Worm (Caenorhabditis elegans) whole organism, L3 larva: ENCODE results near the gene chtb-3.

Experiments
- ama-1 ChIP-seq: fragments of 150-350 bp; optimal IDR thresholded peaks from 2 replicates; lab custom pipeline; 2018
- ceh-16 ChIP-seq: sonication (generic microtip); optimal IDR thresholded peaks from 2 replicates; lab custom pipeline; 2017; ENCODE audit warnings: missing biosample characterization, missing genetic modification characterization
- ceh-28 ChIP-seq: fragments of 150-350 bp; optimal IDR thresholded peaks from 2 replicates; lab custom pipeline; 2014; ENCODE audit warnings: missing biosample characterization, missing genetic modification reagents, missing genetic modification characterization
- ceh-82 ChIP-seq: fragments of 150-350 bp; optimal IDR thresholded peaks from 2 replicates; lab custom pipeline; 2014; ENCODE audit warnings: missing biosample characterization, missing genetic modification characterization
- ceh-9 ChIP-seq: sonication (generic microtip); optimal IDR thresholded peaks from 2 replicates; lab custom pipeline; 2018; ENCODE audit warnings: missing biosample characterization, missing genetic modification characterization
- egl-27 ChIP-seq: sonication (generic microtip); optimal IDR thresholded peaks from 4 replicates; lab custom pipeline; 2017; ENCODE audit warnings: missing biosample characterization, missing genetic modification reagents, missing genetic modification characterization
- egl-5 ChIP-seq: fragments of 150-350 bp; optimal IDR thresholded peaks from 2 replicates; lab custom pipeline; 2017; ENCODE audit warnings: missing biosample characterization, missing genetic modification reagents, missing genetic modification characterization, inconsistent platforms
- elt-2 ChIP-seq: sonication (generic microtip); optimal IDR thresholded peaks from 2 replicates; lab custom pipeline; 2016; ENCODE audit warnings: missing genetic modification reagents, mild to moderate bottlenecking, missing genetic modification characterization, missing compliant biosample characterization
- elt-3 ChIP-seq, 3 experiments: fragments of 150-350 bp in 1 of 3; sonication (generic microtip) in 2 of 3; optimal IDR thresholded peaks; 2 replicates in 2 of 3; 4 replicates in 1 of 3; lab custom pipeline; 2014 to 2017; ENCODE audit warnings: missing biosample characterization in 3 of 3, missing genetic modification characterization in 3 of 3
- eor-1 ChIP-seq, 2 experiments: fragments of 150-350 bp; optimal IDR thresholded peaks; 2 replicates each; lab custom pipeline; 2014 to 2018; ENCODE audit warnings: missing biosample characterization in 2 of 2, missing genetic modification characterization in 2 of 2
- fkh-10 ChIP-seq: sonication (generic microtip); optimal IDR thresholded peaks from 2 replicates; lab custom pipeline; 2017; ENCODE audit warnings: missing biosample characterization, missing genetic modification reagents, missing genetic modification characterization
- fkh-2 ChIP-seq: fragments of 150-350 bp; optimal IDR thresholded peaks from 2 replicates; lab custom pipeline; 2014; ENCODE audit warnings: missing biosample characterization, missing genetic modification reagents, missing genetic modification characterization
- fos-1 ChIP-seq: fragments of 150-350 bp; optimal IDR thresholded peaks from 2 replicates; lab custom pipeline; 2014; ENCODE audit warnings: missing biosample characterization, missing genetic modification characterization
- hmg-11 ChIP-seq: sonication (generic microtip); optimal IDR thresholded peaks from 2 replicates; lab custom pipeline; 2016; ENCODE audit warnings: missing genetic modification characterization, missing compliant biosample characterization
- jun-1 ChIP-seq: fragments of 150-350 bp; optimal IDR thresholded peaks from 2 replicates; lab custom pipeline; 2014; ENCODE audit warnings: missing biosample characterization, missing genetic modification reagents, missing genetic modification characterization
- lin-15B ChIP-seq: fragments of 150-350 bp; optimal IDR thresholded peaks from 2 replicates; lab custom pipeline; 2014; ENCODE audit warnings: missing biosample characterization, missing genetic modification characterization
- lin-39 ChIP-seq: fragments of 150-350 bp; optimal IDR thresholded peaks from 2 replicates; lab custom pipeline; 2018; ENCODE audit warnings: missing biosample characterization, missing genetic modification reagents, missing genetic modification characterization
- lsy-12 ChIP-seq: sonication (generic microtip); optimal IDR thresholded peaks from 2 replicates; lab custom pipeline; 2016; ENCODE audit warnings: mild to moderate bottlenecking, missing genetic modification characterization, missing compliant biosample characterization
- mdl-1 ChIP-seq: fragments of 150-350 bp; optimal IDR thresholded peaks from 2 replicates; lab custom pipeline; 2014; ENCODE audit warnings: missing biosample characterization, missing genetic modification characterization
- mml-1 ChIP-seq: fragments of 150-350 bp; sonication (generic microtip); optimal IDR thresholded peaks from 3 replicates; lab custom pipeline; 2014; ENCODE audit warnings: missing biosample characterization, missing genetic modification characterization
- nhr-11 ChIP-seq: fragments of 150-350 bp; optimal IDR thresholded peaks from 2 replicates; lab custom pipeline; 2014; ENCODE audit warnings: missing biosample characterization, missing genetic modification characterization
- nhr-12 ChIP-seq: fragments of 150-350 bp; optimal IDR thresholded peaks from 2 replicates; lab custom pipeline; 2014; ENCODE audit warnings: missing biosample characterization, missing genetic modification characterization
- nhr-237 ChIP-seq: fragments of 150-350 bp; optimal IDR thresholded peaks from 2 replicates; lab custom pipeline; 2014; ENCODE audit warnings: missing biosample characterization, missing genetic modification characterization
- nhr-25 ChIP-seq: sonication (generic microtip); optimal IDR thresholded peaks from 2 replicates; lab custom pipeline; 2017; ENCODE audit warnings: missing biosample characterization, missing genetic modification characterization
- nhr-28 ChIP-seq: fragments of 150-350 bp; optimal IDR thresholded peaks from 2 replicates; lab custom pipeline; 2014; ENCODE audit warnings: missing biosample characterization, missing genetic modification characterization
- nhr-67 ChIP-seq: fragments of 150-350 bp; optimal IDR thresholded peaks from 2 replicates; lab custom pipeline; 2014; ENCODE audit warnings: missing biosample characterization, missing genetic modification characterization
- nhr-76 ChIP-seq: fragments of 150-350 bp; sonication (generic microtip); optimal IDR thresholded peaks from 5 replicates; lab custom pipeline; 2014; ENCODE audit warnings: missing biosample characterization, missing genetic modification characterization
- nhr-77 ChIP-seq: fragments of 150-350 bp; optimal IDR thresholded peaks from 2 replicates; lab custom pipeline; 2014; ENCODE audit warnings: missing biosample characterization, missing genetic modification characterization
- skn-1 ChIP-seq: fragments of 150-350 bp; optimal IDR thresholded peaks from 2 replicates; lab custom pipeline; 2014; ENCODE audit warnings: missing biosample characterization, missing genetic modification characterization
- snpc-4 ChIP-seq: fragments of 150-350 bp; optimal IDR thresholded peaks from 2 replicates; lab custom pipeline; 2014; ENCODE audit warnings: missing biosample characterization, missing genetic modification characterization
- tbx-2 ChIP-seq: sonication (generic microtip); optimal IDR thresholded peaks from 2 replicates; lab custom pipeline; 2016; ENCODE audit warnings: mild to moderate bottlenecking, missing genetic modification characterization, missing compliant biosample characterization
- unc-39 ChIP-seq: sonication (generic microtip); optimal IDR thresholded peaks from 4 replicates; lab custom pipeline; 2017; ENCODE audit warnings: missing biosample characterization, missing genetic modification characterization
- zag-1 ChIP-seq: fragments of 150-350 bp; optimal IDR thresholded peaks from 2 replicates; lab custom pipeline; 2014; ENCODE audit warnings: missing biosample characterization, missing genetic modification characterization
- ztf-11 ChIP-seq: fragments of 150-350 bp; optimal IDR thresholded peaks from 2 replicates; lab custom pipeline; 2014; ENCODE audit warnings: missing biosample characterization, missing genetic modification characterization

Gene chtb-3

DNA sequence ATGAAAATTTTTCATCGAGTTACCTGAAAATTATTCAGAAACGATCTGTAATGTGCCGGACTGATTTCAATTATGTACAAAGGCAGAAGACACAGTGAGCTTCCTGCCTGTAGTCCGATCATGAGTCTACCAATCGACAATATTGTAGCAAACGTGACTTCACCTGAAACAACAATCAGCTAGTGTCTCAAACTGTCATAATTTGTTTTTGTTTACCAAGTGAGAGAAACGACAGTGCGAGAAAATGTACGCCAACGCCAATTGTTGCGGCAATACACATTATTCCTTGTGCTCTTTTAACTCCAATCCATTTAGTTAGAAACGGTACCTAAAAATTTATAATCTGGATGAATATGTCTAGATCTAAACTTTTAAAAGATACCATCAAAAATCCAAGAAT lies 17.9 kb upstream of the chtb-3 start:
- no peak for TF ChIP-seq nhr-25 (tag; lab: Kevin White, UChicago)
- no peak for TF ChIP-seq lin-39
- TF ChIP-seq ceh-9 (tag; lab: Kevin White, UChicago): no peak
- peak; percentile 12 for TF ChIP-seq elt-2 (tag; lab: Kevin White, UChicago)
- TF ChIP-seq, all 47 proteins: peak for 1

DNA sequence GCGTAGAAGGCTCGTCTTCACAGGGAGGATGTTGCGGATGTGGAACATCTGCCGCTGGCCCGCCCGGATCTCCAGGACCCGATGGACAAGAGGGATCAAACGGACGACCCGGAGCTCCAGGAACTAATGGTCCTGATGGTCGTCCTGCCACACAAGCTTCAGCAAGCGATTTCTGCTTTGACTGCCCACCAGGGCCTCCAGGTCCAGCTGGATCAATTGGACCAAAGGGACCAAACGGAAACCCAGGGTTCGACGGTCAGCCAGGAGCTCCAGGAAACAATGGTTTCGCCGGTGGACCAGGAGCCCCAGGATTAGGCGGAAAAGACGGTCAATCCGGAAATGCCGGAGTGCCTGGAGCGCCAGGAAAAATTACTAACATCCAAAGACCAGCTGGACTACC lies 15.2 kb upstream of the chtb-3 start:
- no peak for TF ChIP-seq tbx-2

DNA sequence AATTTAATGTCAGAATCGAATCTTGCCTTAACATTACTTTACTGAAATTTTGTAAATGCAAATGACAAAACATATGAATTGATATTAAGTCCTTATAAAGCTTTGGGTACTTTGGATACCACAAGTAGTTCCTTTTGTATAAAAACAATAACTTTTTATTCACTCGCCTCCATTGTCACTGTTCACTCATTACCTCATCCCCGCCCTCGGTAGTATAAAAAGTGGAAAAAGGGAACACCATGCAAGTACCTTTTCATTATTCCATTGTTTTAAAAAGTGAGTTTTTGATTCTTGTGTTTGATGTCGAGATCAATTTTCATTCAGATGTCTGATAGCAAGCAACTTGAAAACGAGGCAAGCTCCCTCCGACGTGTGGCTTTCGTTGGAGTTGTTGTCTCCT lies 14.6 kb upstream of the chtb-3 start, which contains the start of gene col-171:
Gene col-171 (plus strand): TSS at position 301 of the 400 bp plus-strand sequence.
- TF ChIP-seq nhr-25 (tag; lab: Kevin White, UChicago) (no peak), nhr-67 (no peak), egl-5 (tag; lab: Kevin White, UChicago) (no peak), egl-27 (tag; lab: Kevin White, UChicago) (no peak), ztf-11 (tag; lab: Kevin White, UChicago) (no peak), nhr-76 (tag; lab: Kevin White, UChicago) (no peak), zag-1 (no peak), snpc-4 (tag; lab: Kevin White, UChicago) (no peak), elt-2 (tag; lab: Kevin White, UChicago) (no peak), mdl-1 (tag; lab: Kevin White, UChicago) (no peak), tbx-2 (no peak), lsy-12 (tag; lab: Kevin White, UChicago) (no peak), nhr-28 (tag; lab: Kevin White, UChicago) (no peak), nhr-11 (tag; lab: Kevin White, UChicago) (no peak), eor-1 (tag; optimal IDR thresholded peaks at IDR 0.05; lab: Kevin White, UChicago) (no peak)

DNA sequence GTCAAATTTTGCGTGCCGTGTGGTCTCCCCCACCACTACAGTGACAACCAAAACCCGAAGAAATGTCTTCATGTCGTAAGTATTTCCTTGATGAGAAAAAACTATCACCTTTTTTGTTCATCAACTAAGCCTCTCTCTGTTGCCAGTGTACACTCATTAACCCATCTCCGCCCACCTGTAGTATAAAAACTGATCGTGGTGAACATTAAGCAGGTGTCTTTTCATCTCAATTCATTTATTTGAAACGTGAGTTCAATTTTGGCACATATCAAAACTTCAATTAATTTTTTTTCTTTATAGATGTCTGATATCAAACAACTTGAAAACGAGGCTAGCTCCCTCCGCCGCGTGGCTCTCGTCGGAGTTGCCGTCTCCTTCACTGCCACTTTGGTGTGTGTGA lies 12.0 kb upstream of the chtb-3 start, which contains the start of gene col-170:
Gene col-170 (plus strand): TSS at position 301 of the 400 bp plus-strand sequence.
- TF ChIP-seq nhr-12 (tag; lab: Kevin White, UChicago) (no peak), ztf-11 (tag; lab: Kevin White, UChicago) (no peak), hmg-11 (no peak), nhr-77 (no peak), zag-1 (no peak), elt-2 (tag; lab: Kevin White, UChicago) (no peak), mdl-1 (tag; lab: Kevin White, UChicago) (no peak), fos-1 (tag; lab: Kevin White, UChicago) (no peak), nhr-76 (tag; lab: Kevin White, UChicago) (no peak), ama-1 (no peak), ceh-28 (tag; lab: Kevin White, UChicago) (no peak), lsy-12 (tag; lab: Kevin White, UChicago) (no peak), fkh-2 (tag; lab: Kevin White, UChicago) (no peak), fkh-10 (GFP tag; lab: Kevin White, UChicago) (no peak), snpc-4 (tag; lab: Kevin White, UChicago) (no peak), unc-39 (tag; lab: Kevin White, UChicago) (no peak), nhr-11 (tag; lab: Kevin White, UChicago) (no peak), lin-15B (tag; lab: Kevin White, UChicago) (no peak), ceh-82 (tag; lab: Kevin White, UChicago) (no peak)
- TF ChIP-seq, all 47 proteins: peak for 0

DNA sequence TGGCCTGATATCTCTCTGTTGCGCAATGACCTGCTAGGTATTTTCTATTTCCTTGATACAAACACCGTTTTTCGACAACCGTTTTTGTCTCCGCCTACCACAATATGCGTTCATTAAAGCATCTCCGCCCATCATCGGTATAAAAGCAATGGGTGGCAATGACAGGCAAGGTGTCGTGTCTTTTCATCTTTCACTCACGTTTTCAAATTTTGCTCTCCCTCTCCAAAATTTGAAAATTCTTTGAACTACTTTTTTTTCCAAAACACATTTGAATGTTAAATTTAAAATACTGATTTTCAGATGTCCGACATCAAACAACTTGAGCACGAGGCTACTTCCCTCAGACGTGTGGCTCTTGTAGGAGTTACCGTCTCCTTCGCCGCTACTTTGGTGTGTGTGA lies 9.4 kb upstream of the chtb-3 start, which contains the start of gene col-169:
Gene col-169 (plus strand): TSS at position 301 of the 400 bp plus-strand sequence.
- peak in 1 of 3 experiments; percentile 24 for TF ChIP-seq elt-3 (tag; optimal IDR thresholded peaks at IDR 0.05; lab: Kevin White, UChicago)
- TF ChIP-seq skn-1 (tag; lab: Kevin White, UChicago): no peak
- TF ChIP-seq, all 47 proteins: peak for 1

DNA sequence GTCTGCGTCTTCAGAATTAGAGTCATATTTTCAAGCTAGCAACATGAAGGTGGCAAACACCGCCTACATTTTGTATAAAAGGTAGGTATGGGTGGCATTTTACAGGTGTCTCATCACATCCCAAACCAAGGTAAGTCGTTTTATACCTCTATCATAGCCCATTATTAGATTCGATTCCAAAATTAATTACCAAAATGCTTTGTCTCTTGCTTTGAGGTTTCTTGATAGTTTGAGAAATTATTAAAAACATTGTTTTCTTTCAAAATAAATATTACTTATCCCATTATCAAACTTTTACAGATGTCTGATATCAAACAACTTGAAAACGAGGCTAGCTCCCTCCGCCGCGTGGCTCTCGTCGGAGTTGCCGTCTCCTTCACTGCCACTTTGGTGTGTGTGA lies 6.6 kb upstream of the chtb-3 start, which contains the start of gene col-168:
Gene col-168 (plus strand): TSS at position 301 of the 400 bp plus-strand sequence.
- TF ChIP-seq ceh-16: no peak
- no peak for TF ChIP-seq nhr-28 (tag; lab: Kevin White, UChicago)
- no peak for TF ChIP-seq hmg-11
- TF ChIP-seq ceh-9 (tag; lab: Kevin White, UChicago): no peak
- TF ChIP-seq nhr-237: no peak
- no peak for TF ChIP-seq tbx-2
- TF ChIP-seq mdl-1 (tag; lab: Kevin White, UChicago): no peak
- TF ChIP-seq fos-1 (tag; lab: Kevin White, UChicago): no peak
- no peak for TF ChIP-seq ceh-28 (tag; lab: Kevin White, UChicago)
- no peak for TF ChIP-seq egl-5 (tag; lab: Kevin White, UChicago)
- no peak for TF ChIP-seq lin-39
- no peak for TF ChIP-seq mml-1 (tag; lab: Kevin White, UChicago)
- TF ChIP-seq jun-1 (tag; lab: Kevin White, UChicago): no peak
